Worm (Caenorhabditis elegans) whole organism, mixed stage, embryonic: ENCODE measurements around the gene Y26G10.5.

Experiments
- cnd-1 ChIP-seq: fragments of 200-800 bp; sonication (Bioruptor generic); optimal IDR thresholded peaks from 2 replicates; lab custom pipeline; 2018; ENCODE audit warnings: mild to moderate bottlenecking, missing genetic modification characterization, missing compliant biosample characterization
- drap-1 ChIP-seq: fragments of 200-800 bp; sonication (Bioruptor generic); optimal IDR thresholded peaks from 3 replicates; lab custom pipeline; 2018; ENCODE audit warnings: mild to moderate bottlenecking, missing genetic modification characterization, missing compliant biosample characterization
- lin-32 ChIP-seq: fragments of 200-800 bp; sonication (Bioruptor generic); optimal IDR thresholded peaks from 2 replicates; lab custom pipeline; 2018; ENCODE audit warnings: mild to moderate bottlenecking, missing genetic modification characterization, missing compliant biosample characterization
- nhr-2 ChIP-seq: fragments of 150-350 bp; optimal IDR thresholded peaks from 2 replicates; lab custom pipeline; 2014; ENCODE audit warnings: missing biosample characterization, missing genetic modification characterization
- sem-2 ChIP-seq: fragments of 200-800 bp; sonication (Bioruptor generic); optimal IDR thresholded peaks from 2 replicates; lab custom pipeline; 2018; ENCODE audit warnings: mild to moderate bottlenecking, missing genetic modification characterization, missing compliant biosample characterization
- ztf-11 ChIP-seq: fragments of 150-350 bp; optimal IDR thresholded peaks from 2 replicates; lab custom pipeline; 2014; ENCODE audit warnings: missing biosample characterization, missing genetic modification characterization

- no peak for TF ChIP-seq drap-1 (GFP tag; lab: Kevin White, UChicago)
- no peak for TF ChIP-seq sem-2 (GFP tag; lab: Kevin White, UChicago)
- TF ChIP-seq cnd-1 (tag; lab: Kevin White, UChicago) = no peak
- no peak for TF ChIP-seq nhr-2 (tag; lab: Kevin White, UChicago)
- no peak for TF ChIP-seq lin-32 (GFP tag; lab: Kevin White, UChicago)
- no peak for TF ChIP-seq ztf-11 (tag; lab: Kevin White, UChicago)
These were observed 36.3 kb downstream of the Y26G10.5 start for ce11 chrV:17664367-17664766.
